ENCODE assay signal across 1 fruit fly cellular context in the genomic region with DNA sequence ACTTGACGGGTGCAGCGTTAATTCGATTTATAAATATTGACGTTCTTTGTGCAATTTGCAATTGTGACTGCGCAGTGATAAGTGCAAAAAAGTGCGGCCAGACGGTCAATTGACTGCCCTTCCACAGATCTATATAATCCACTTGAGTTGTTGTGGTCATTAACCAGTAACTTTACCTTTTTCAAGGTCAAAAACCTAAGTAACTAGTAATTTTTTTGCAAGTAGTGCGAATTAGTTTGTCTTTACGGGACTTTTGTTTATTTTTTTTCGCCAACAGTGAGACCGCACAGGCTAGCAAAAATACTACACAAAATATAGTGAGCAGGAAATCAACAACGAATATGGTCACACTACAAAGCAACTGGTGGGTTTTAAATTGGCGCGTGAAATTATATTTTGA.
TF ChIP-seq lines count a peak whose summit lies in the region.

TSS of gene Tango9 (minus strand) at position 280 of the 400 bp plus-strand sequence.

TF ChIP-seq in whole organism, embryonic, 481 proteins besides CTCF, POLR2A, EP300 and RAD21 (continued from another document):
- TF ChIP-seq Dll (GFP tag; IDR thresholded peaks at IDR 0.05; lab: Robert Waterston, UW; ENCODE audit: partially characterized antibody) (no peak), CG3995 (GFP tag; optimal IDR thresholded peaks at IDR 0.05; lab: Kevin White, UChicago) (peak; percentile 47), CG8089 (GFP tag; optimal IDR thresholded peaks at IDR 0.05; lab: Kevin White, UChicago) (no peak), PHDP (tag; optimal IDR thresholded peaks at IDR 0.05; lab: Kevin White, UChicago) (no peak), CG5245 (GFP tag; optimal IDR thresholded peaks at IDR 0.05; lab: Kevin White, UChicago) (no peak), CG8944 (GFP tag; optimal IDR thresholded peaks at IDR 0.05; lab: Kevin White, UChicago) (no peak), MTF-1 (GFP tag; optimal IDR thresholded peaks at IDR 0.05; lab: Kevin White, UChicago; ENCODE audit: borderline replicate concordance) (no peak), bab2 (GFP tag; optimal IDR thresholded peaks at IDR 0.05; lab: Kevin White, UChicago) (no peak), CG11093 (GFP tag; IDR thresholded peaks at IDR 0.05; lab: Robert Waterston, UW) (no peak), nom (GFP tag; optimal IDR thresholded peaks at IDR 0.05; lab: Kevin White, UChicago) (peak; percentile 57), Ets65A (GFP tag; lab: Kevin White, UChicago) (no peak), Ptx1 (GFP tag; IDR thresholded peaks at IDR 0.05; lab: Robert Waterston, UW) (no peak), CG6813 (GFP tag; optimal IDR thresholded peaks at IDR 0.05; lab: Kevin White, UChicago) (no peak), danr (GFP tag; IDR thresholded peaks at IDR 0.05; lab: Robert Waterston, UW) (no peak), onecut (GFP tag; IDR thresholded peaks at IDR 0.05; lab: Robert Waterston, UW) (no peak), CG4617 (GFP tag; optimal IDR thresholded peaks at IDR 0.05; lab: Kevin White, UChicago; ENCODE audit: borderline replicate concordance) (peak; percentile 45), Hey (tag; optimal IDR thresholded peaks at IDR 0.05; lab: Kevin White, UChicago) (no peak), ssp (GFP tag; IDR thresholded peaks at IDR 0.05; lab: Robert Waterston, UW) (0 out of 2 replicates have a peak, but pooled peaks have one; percentile 5), CG12659 (GFP tag; optimal IDR thresholded peaks at IDR 0.05; lab: Kevin White, UChicago) (peak; percentile 31), CG6765 (GFP tag; optimal IDR thresholded peaks at IDR 0.05; lab: Kevin White, UChicago) (no peak), MBD-R2 (GFP tag; IDR thresholded peaks at IDR 0.05; lab: Robert Waterston, UW) (peak; percentile 78), al (GFP tag; IDR thresholded peaks at IDR 0.05; lab: Robert Waterston, UW) (no peak), CG15479 (GFP tag; optimal IDR thresholded peaks at IDR 0.05; lab: Kevin White, UChicago) (no peak), Ssrp (tag; optimal IDR thresholded peaks at IDR 0.05; lab: Kevin White, UChicago) (no peak)
